Fruit fly (Drosophila melanogaster) whole organism, wandering third instar larva: Measurements from ENCODE around the gene Nrg.

ENCODE experiments used
- Abd-B ChIP-seq: fragments of >200 bp; optimal IDR thresholded peaks from 2 replicates; lab custom pipeline; 2017; ENCODE audit warnings: missing biosample characterization, missing genetic modification characterization
- CG9705 ChIP-seq: fragments of 200-800 bp; sonication (Bioruptor generic); optimal IDR thresholded peaks from 2 replicates; lab custom pipeline; 2018; ENCODE audit warnings: missing biosample characterization, mild to moderate bottlenecking, missing genetic modification characterization
- Dfd ChIP-seq: fragments of >200 bp; optimal IDR thresholded peaks from 2 replicates; lab custom pipeline; 2017; ENCODE audit warnings: missing biosample characterization, missing genetic modification characterization
- Dif ChIP-seq: fragments of 200-275, 200-300 bp; sonication (Bioruptor generic); optimal IDR thresholded peaks from 2 replicates; lab custom pipeline; 2018; ENCODE audit warnings: missing biosample characterization, missing genetic modification characterization; ENCODE audit not compliant: partially characterized antibody
- GATAd ChIP-seq: sonication (Bioruptor generic); optimal IDR thresholded peaks from 2 replicates; lab custom pipeline; 2016; ENCODE audit warnings: missing biosample characterization, missing genetic modification characterization
- HLH106 ChIP-seq: fragments of 200-800 bp; optimal IDR thresholded peaks from 3 replicates; lab custom pipeline; 2019; ENCODE audit warnings: missing biosample characterization, mild to moderate bottlenecking, missing genetic modification characterization, moderate library complexity
- Hnf4 ChIP-seq: fragments of 200-800 bp; sonication (Bioruptor generic); optimal IDR thresholded peaks from 2 replicates; lab custom pipeline; 2016; ENCODE audit warnings: missing biosample characterization, mild to moderate bottlenecking, missing genetic modification characterization
- Hr78 ChIP-seq: fragments of >200 bp; optimal IDR thresholded peaks from 2 replicates; lab custom pipeline; 2017; ENCODE audit warnings: missing biosample characterization, missing genetic modification characterization
- Jra ChIP-seq: sonication (Bioruptor generic); optimal IDR thresholded peaks from 2 replicates; lab custom pipeline; 2016; ENCODE audit warnings: missing biosample characterization, missing genetic modification characterization
- Myc ChIP-seq: fragments of >200 bp; optimal IDR thresholded peaks from 2 replicates; lab custom pipeline; 2017
- Rel ChIP-seq, 2 experiments: fragments of 200-800 bp; sonication (Bioruptor generic) in 1 of 2; optimal IDR thresholded peaks; 2 replicates in 1 of 2; 3 replicates in 1 of 2; lab custom pipeline; 2016 to 2019; ENCODE audit warnings: mild to moderate bottlenecking in 2 of 2, missing biosample characterization in 2 of 2, missing genetic modification characterization in 2 of 2, moderate library complexity in 1 of 2
- Sp1 ChIP-seq: fragments of 200-800 bp; sonication (Bioruptor generic); optimal IDR thresholded peaks from 3 replicates; lab custom pipeline; 2019; ENCODE audit warnings: missing biosample characterization, mild to moderate bottlenecking, missing genetic modification characterization, moderate library complexity
- br ChIP-seq: fragments of 200-800 bp; sonication (Bioruptor generic); optimal IDR thresholded peaks from 2 replicates; lab custom pipeline; 2016; ENCODE audit warnings: missing biosample characterization, missing genetic modification characterization
- dl ChIP-seq, 2 experiments: fragments of 175-275, 200-275 bp in 1 of 2; fragments of 200-275 bp in 1 of 2; sonication (Bioruptor generic); optimal IDR thresholded peaks; lab custom pipeline; 2018; ENCODE audit warnings: mild to moderate bottlenecking in 2 of 2, missing biosample characterization in 2 of 2, missing genetic modification characterization in 2 of 2, moderate library complexity in 2 of 2; ENCODE audit not compliant: partially characterized antibody in 2 of 2, insufficient read depth in 1 of 2
- dmrt93B ChIP-seq: fragments of 200-800 bp; sonication (Bioruptor generic); optimal IDR thresholded peaks from 2 replicates; lab custom pipeline; 2018; ENCODE audit warnings: missing biosample characterization, mild to moderate bottlenecking, missing genetic modification characterization
- dsf ChIP-seq: sonication (Bioruptor generic); optimal IDR thresholded peaks from 2 replicates; lab custom pipeline; 2016; ENCODE audit warnings: missing biosample characterization, missing genetic modification characterization, borderline replicate concordance
- ey ChIP-seq: fragments of 200-800 bp; sonication (Bioruptor generic); optimal IDR thresholded peaks from 2 replicates; lab custom pipeline; 2016; ENCODE audit warnings: missing biosample characterization, missing genetic modification characterization
- foxo ChIP-seq, 2 experiments: fragments of 200-800 bp; sonication (Bioruptor generic); optimal IDR thresholded peaks; 2 replicates in 1 of 2; 3 replicates in 1 of 2; lab custom pipeline; 2016 to 2017; ENCODE audit warnings: missing biosample characterization in 2 of 2, missing genetic modification characterization in 2 of 2
- fru ChIP-seq: fragments of 200-800 bp; sonication (Bioruptor generic); optimal IDR thresholded peaks from 3 replicates; lab custom pipeline; 2016; ENCODE audit warnings: missing biosample characterization, mild to moderate bottlenecking, missing genetic modification characterization
- h ChIP-seq: fragments of 200-800 bp; sonication (Bioruptor generic); optimal IDR thresholded peaks from 3 replicates; lab custom pipeline; 2016; ENCODE audit warnings: missing biosample characterization, mild to moderate bottlenecking, missing genetic modification characterization
- jim ChIP-seq: fragments of 175-275, 200-325 bp; sonication (Bioruptor generic); optimal IDR thresholded peaks from 2 replicates; lab custom pipeline; 2016; ENCODE audit warnings: missing biosample characterization, mild to moderate bottlenecking, missing genetic modification characterization
- lola ChIP-seq: fragments of >200 bp; optimal IDR thresholded peaks from 2 replicates; lab custom pipeline; 2017; ENCODE audit warnings: missing biosample characterization, missing genetic modification characterization
- pan ChIP-seq: fragments of >200 bp; optimal IDR thresholded peaks from 2 replicates; lab custom pipeline; 2017
- psq ChIP-seq: fragments of 200-800 bp; sonication (Bioruptor generic); optimal IDR thresholded peaks from 3 replicates; lab custom pipeline; 2017; ENCODE audit warnings: missing biosample characterization, mild to moderate bottlenecking, missing genetic modification characterization, moderate library complexity
- rgr ChIP-seq: fragments of 200-800 bp; sonication (Bioruptor generic); optimal IDR thresholded peaks from 3 replicates; lab custom pipeline; 2016; ENCODE audit warnings: missing biosample characterization, mild to moderate bottlenecking, missing genetic modification characterization
- sv ChIP-seq: fragments of 200-800 bp; sonication (Bioruptor generic); optimal IDR thresholded peaks from 3 replicates; lab custom pipeline; 2016; ENCODE audit warnings: missing biosample characterization, missing genetic modification characterization
- tai ChIP-seq: sonication (Bioruptor generic); optimal IDR thresholded peaks from 2 replicates; lab custom pipeline; 2016; ENCODE audit warnings: missing biosample characterization, missing genetic modification characterization
- usp ChIP-seq: fragments of >200 bp; optimal IDR thresholded peaks from 2 replicates; lab custom pipeline; 2017; ENCODE audit warnings: missing biosample characterization, missing genetic modification characterization
- woc ChIP-seq: sonication (Bioruptor generic); optimal IDR thresholded peaks from 2 replicates; lab custom pipeline; 2016; ENCODE audit warnings: missing biosample characterization, mild to moderate bottlenecking, missing genetic modification characterization

Gene Nrg

DNA sequence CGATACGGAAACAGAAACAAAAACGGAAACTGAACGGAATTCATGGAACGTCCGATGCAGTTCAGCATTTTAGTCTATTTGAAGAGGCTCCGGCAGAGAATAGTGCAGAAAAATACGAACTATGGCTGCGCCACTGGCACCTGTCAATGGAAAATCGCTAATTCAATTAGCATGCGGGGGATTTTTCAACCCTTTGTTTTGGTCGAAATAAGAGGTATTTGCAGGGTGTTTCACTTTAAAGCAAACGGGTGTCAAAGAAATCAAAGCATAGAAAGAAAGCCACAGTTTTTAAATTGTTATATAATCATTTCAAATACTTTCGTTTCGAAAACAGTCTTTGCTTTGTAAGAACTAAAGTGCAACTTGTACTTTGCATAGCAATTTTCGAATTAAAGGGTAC lies 12.4 kb downstream of the Nrg start, which contains the start of gene PIP82:
Gene PIP82 (minus strand): TSS at position 101 of the 400 bp plus-strand sequence.
- TF ChIP-seq sv (GFP tag; lab: Kevin White, UChicago) (no peak), Dif (GFP tag; lab: Kevin White, UChicago) (no peak), psq (no peak), Hr78 (no peak), dl (GFP tag; optimal IDR thresholded peaks at IDR 0.05; lab: Kevin White, UChicago; ENCODE audit: insufficient read depth in 1 of 2, partially characterized antibody in 2 of 2) (no peak), Abd-B (GFP tag; lab: Kevin White, UChicago) (no peak), br (no peak), CG9705 (GFP tag; lab: Kevin White, UChicago) (no peak), Rel (GFP tag; optimal IDR thresholded peaks at IDR 0.05; lab: Kevin White, UChicago) (no peak), Rel (tag; optimal IDR thresholded peaks at IDR 0.05; lab: Kevin White, UChicago) (no peak), Jra (GFP tag; lab: Kevin White, UChicago) (no peak), Dfd (GFP tag; lab: Kevin White, UChicago) (no peak), fru (GFP tag; lab: Kevin White, UChicago) (no peak), foxo (GFP tag; optimal IDR thresholded peaks at IDR 0.05; lab: Kevin White, UChicago) (no peak), dsf (no peak), jim (no peak), h (GFP tag; lab: Kevin White, UChicago) (no peak), rgr (no peak)

DNA sequence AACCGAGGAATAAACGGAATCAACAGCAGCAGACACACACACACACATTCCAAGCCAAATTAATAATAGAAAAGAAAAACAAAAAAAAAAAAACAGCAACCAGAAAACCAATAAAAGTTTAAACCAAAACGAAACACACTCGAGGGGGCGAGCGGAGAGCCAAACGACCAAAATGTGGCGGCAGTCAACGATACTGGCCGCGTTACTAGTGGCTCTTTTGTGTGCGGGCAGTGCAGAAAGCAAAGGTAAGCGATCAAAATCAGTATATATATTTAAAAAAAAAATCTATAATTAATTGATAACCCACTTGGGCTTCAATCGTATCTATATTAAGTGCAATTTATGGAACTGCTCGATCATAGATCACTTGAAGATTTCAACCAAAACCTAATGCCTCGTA lies 14.6 kb downstream of the Nrg start:
- TF ChIP-seq Hr78 (no peak), tai (GFP tag; lab: Kevin White, UChicago) (no peak)

DNA sequence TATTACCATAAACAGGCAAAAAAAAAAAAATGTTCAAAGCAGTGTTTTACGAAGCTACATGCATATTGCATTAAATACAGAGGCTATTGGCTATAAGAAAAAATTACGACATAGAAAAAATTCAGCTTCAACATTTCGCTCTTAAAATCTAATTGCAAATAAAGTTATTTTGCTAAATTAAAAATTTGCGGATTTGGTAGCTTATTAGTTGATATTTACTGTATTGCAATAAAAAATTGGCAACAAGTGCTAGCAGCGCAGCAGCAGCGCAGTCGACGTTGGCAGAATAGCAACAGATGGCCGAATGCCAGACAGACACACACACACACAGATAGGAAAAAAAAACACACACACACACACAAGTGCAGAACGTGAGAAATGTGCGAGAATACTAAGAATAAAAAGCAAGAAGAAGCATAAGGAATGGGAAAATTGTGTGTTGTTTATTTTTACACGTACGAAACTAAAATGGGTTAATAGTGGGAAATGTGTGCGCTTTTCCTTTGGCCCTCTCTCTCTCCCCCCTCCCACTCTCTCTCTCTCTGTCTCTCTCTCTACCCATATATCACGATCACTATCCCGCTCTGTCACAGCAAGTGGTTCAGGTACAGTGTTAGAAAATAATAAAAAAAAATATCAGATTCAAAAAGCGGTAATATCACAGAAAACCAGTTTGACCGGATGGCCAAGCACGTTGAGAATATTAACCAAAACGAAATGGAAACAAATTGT lies 16.6 kb downstream of the Nrg start:
- TF ChIP-seq usp (GFP tag; lab: Kevin White, UChicago) = no peak
- peak in 1 of 2 experiments; percentile 36 for TF ChIP-seq foxo (GFP tag; optimal IDR thresholded peaks at IDR 0.05; lab: Kevin White, UChicago)
- TF ChIP-seq lola = no peak
- peak; percentile 35 for TF ChIP-seq rgr
- no peak for TF ChIP-seq Rel (GFP tag; optimal IDR thresholded peaks at IDR 0.05; lab: Kevin White, UChicago)
- TF ChIP-seq Rel (tag; optimal IDR thresholded peaks at IDR 0.05; lab: Kevin White, UChicago) = no peak
- TF ChIP-seq tai (GFP tag; lab: Kevin White, UChicago) = no peak
- TF ChIP-seq ey (GFP tag; lab: Kevin White, UChicago) = peak; percentile 23
- no peak for TF ChIP-seq dmrt93B (GFP tag; lab: Kevin White, UChicago)
- TF ChIP-seq Hnf4 (GFP tag; lab: Kevin White, UChicago) = peak; percentile 28
- TF ChIP-seq Dfd (GFP tag; lab: Kevin White, UChicago) = peak; percentile 4
- TF ChIP-seq HLH106 = peak; percentile 47
- peak; percentile 48 for TF ChIP-seq h (GFP tag; lab: Kevin White, UChicago)

dm6 chrX:8534321-8534661 lies 17.1 kb downstream of the Nrg start:
- TF ChIP-seq fru (GFP tag; lab: Kevin White, UChicago) (no peak), dsf (no peak), h (GFP tag; lab: Kevin White, UChicago) (no peak)

- TF ChIP-seq lola (no peak), foxo (GFP tag; optimal IDR thresholded peaks at IDR 0.05; lab: Kevin White, UChicago) (no peak), Rel (GFP tag; optimal IDR thresholded peaks at IDR 0.05; lab: Kevin White, UChicago) (no peak), Rel (tag; optimal IDR thresholded peaks at IDR 0.05; lab: Kevin White, UChicago) (no peak), Jra (GFP tag; lab: Kevin White, UChicago) (no peak), h (GFP tag; lab: Kevin White, UChicago) (no peak), ey (GFP tag; lab: Kevin White, UChicago) (no peak), GATAd (GFP tag; lab: Kevin White, UChicago) (no peak), Sp1 (GFP tag; lab: Kevin White, UChicago) (no peak), dsf (no peak), tai (GFP tag; lab: Kevin White, UChicago) (no peak), pan (lab: Kevin White, UChicago) (no peak), Dfd (GFP tag; lab: Kevin White, UChicago) (no peak), HLH106 (no peak), Myc (no peak), Hr78 (no peak), dl (GFP tag; optimal IDR thresholded peaks at IDR 0.05; lab: Kevin White, UChicago; ENCODE audit: insufficient read depth in 1 of 2, partially characterized antibody in 2 of 2) (no peak), br (no peak), rgr (no peak), sv (GFP tag; lab: Kevin White, UChicago) (no peak), woc (no peak)
Observed at dm6 chrX:8534734-8535133, 17.6 kb downstream of the Nrg start.
